Worm (Caenorhabditis elegans) whole organism, L1 larva: ENCODE measurements around the gene T23G5.2.
A peak's percentile ranks its signal among the peaks of the same experiment; 100 is the strongest.

ENCODE experiments used
- F16B12.6 ChIP-seq: fragments of 150-350 bp; optimal IDR thresholded peaks from 2 replicates; lab custom pipeline; 2014; ENCODE audit warnings: missing biosample characterization, missing genetic modification characterization
- ama-1 ChIP-seq: fragments of 150-350 bp; optimal IDR thresholded peaks from 2 replicates; lab custom pipeline; 2014
- blmp-1 ChIP-seq: fragments of 150-350 bp; optimal IDR thresholded peaks from 2 replicates; lab custom pipeline; 2014; ENCODE audit warnings: missing biosample characterization, missing genetic modification characterization
- ceh-90 ChIP-seq: sonication (generic microtip); optimal IDR thresholded peaks from 2 replicates; lab custom pipeline; 2016; ENCODE audit warnings: missing genetic modification characterization, missing compliant biosample characterization
- dpl-1 ChIP-seq, 3 experiments: fragments of 150-350 bp in 2 of 3; sonication (generic microtip) in 1 of 3; optimal IDR thresholded peaks; 2 replicates each; lab custom pipeline; 2014 to 2017; ENCODE audit warnings: missing biosample characterization in 3 of 3, missing genetic modification characterization in 3 of 3, missing genetic modification reagents in 3 of 3
- efl-1 ChIP-seq, 4 experiments: fragments of 150-350 bp; optimal IDR thresholded peaks in 3 of 4; peaks in 1 of 4; 1 replicate in 1 of 4; 2 replicates in 3 of 4; lab custom pipeline; 2014; ENCODE audit warnings: missing biosample characterization in 2 of 4, missing genetic modification characterization in 2 of 4, missing genetic modification reagents in 2 of 4
- egl-27 ChIP-seq, 2 experiments: fragments of 150-350 bp in 1 of 2; sonication (generic microtip); optimal IDR thresholded peaks; 3 replicates each; lab custom pipeline; 2017 to 2018; ENCODE audit warnings: missing biosample characterization in 2 of 2, missing genetic modification characterization in 2 of 2, missing genetic modification reagents in 2 of 2
- elt-2 ChIP-seq: sonication (generic microtip); optimal IDR thresholded peaks from 2 replicates; lab custom pipeline; 2016; ENCODE audit warnings: missing genetic modification characterization, mild to moderate bottlenecking, inconsistent platforms, missing compliant biosample characterization, missing genetic modification reagents
- hlh-4 ChIP-seq: sonication (generic microtip); optimal IDR thresholded peaks from 2 replicates; lab custom pipeline; 2016; ENCODE audit warnings: mild to moderate bottlenecking, missing genetic modification characterization, missing compliant biosample characterization
- hpl-2 ChIP-seq: fragments of 150-350 bp; optimal IDR thresholded peaks from 2 replicates; lab custom pipeline; 2014; ENCODE audit warnings: missing biosample characterization, missing genetic modification reagents, missing genetic modification characterization
- lin-35 ChIP-seq, 2 experiments: fragments of 150-350 bp; optimal IDR thresholded peaks; 2 replicates each; lab custom pipeline; 2014; ENCODE audit warnings: missing biosample characterization in 2 of 2, missing genetic modification characterization in 2 of 2, missing genetic modification reagents in 2 of 2
- lin-39 ChIP-seq: fragments of 150-350 bp; optimal IDR thresholded peaks from 2 replicates; lab custom pipeline; 2014; ENCODE audit warnings: missing biosample characterization, missing genetic modification reagents, missing genetic modification characterization
- mef-2 ChIP-seq: fragments of 150-350 bp; optimal IDR thresholded peaks from 2 replicates; lab custom pipeline; 2014; ENCODE audit warnings: missing biosample characterization, missing genetic modification characterization
- nhr-11 ChIP-seq: fragments of 150-350 bp; optimal IDR thresholded peaks from 2 replicates; lab custom pipeline; 2014; ENCODE audit warnings: missing biosample characterization, missing genetic modification characterization
- nhr-19 ChIP-seq: fragments of 200-800 bp; sonication (Bioruptor generic); conservative IDR thresholded peaks from 2 replicates; pipeline ENCODE4 v1.3.6; 2022; ENCODE audit warnings: missing genetic modification characterization, missing compliant biosample characterization
- nhr-237 ChIP-seq: fragments of 150-350 bp; optimal IDR thresholded peaks from 2 replicates; lab custom pipeline; 2014; ENCODE audit warnings: missing biosample characterization, missing genetic modification characterization
- nhr-28 ChIP-seq: fragments of 150-350 bp; optimal IDR thresholded peaks from 2 replicates; lab custom pipeline; 2014; ENCODE audit warnings: missing biosample characterization, missing genetic modification characterization
- nhr-71 ChIP-seq: sonication (generic microtip); optimal IDR thresholded peaks from 2 replicates; lab custom pipeline; 2016; ENCODE audit warnings: mild to moderate bottlenecking, missing genetic modification characterization, moderate library complexity, missing compliant biosample characterization
- nhr-76 ChIP-seq: sonication (generic microtip); optimal IDR thresholded peaks from 2 replicates; lab custom pipeline; 2017; ENCODE audit warnings: missing biosample characterization, missing genetic modification characterization
- nhr-77 ChIP-seq: fragments of 150-350 bp; optimal IDR thresholded peaks from 2 replicates; lab custom pipeline; 2014; ENCODE audit warnings: missing biosample characterization, missing genetic modification characterization
- nhr-84 ChIP-seq: sonication (generic microtip); optimal IDR thresholded peaks from 2 replicates; lab custom pipeline; 2017; ENCODE audit warnings: missing biosample characterization, missing genetic modification characterization
- nhr-85 ChIP-seq: sonication (generic microtip); peaks from one replicate; lab custom pipeline; 2016; ENCODE audit warnings: missing genetic modification characterization, inconsistent platforms, missing compliant biosample characterization
- pqm-1 ChIP-seq: sonication (generic microtip); optimal IDR thresholded peaks from 3 replicates; lab custom pipeline; 2017; ENCODE audit warnings: missing biosample characterization, missing genetic modification characterization
- snu-23 ChIP-seq: sonication (generic microtip); optimal IDR thresholded peaks from 2 replicates; lab custom pipeline; 2016; ENCODE audit warnings: missing genetic modification characterization, missing compliant biosample characterization
- sox-4 ChIP-seq: sonication (generic microtip); optimal IDR thresholded peaks from 2 replicates; lab custom pipeline; 2016; ENCODE audit warnings: missing genetic modification characterization, missing compliant biosample characterization
- sptf-1 ChIP-seq: fragments of 150-350 bp; optimal IDR thresholded peaks from 2 replicates; lab custom pipeline; 2014; ENCODE audit warnings: missing biosample characterization, missing genetic modification characterization
- tbx-2 ChIP-seq: sonication (generic microtip); optimal IDR thresholded peaks from 2 replicates; lab custom pipeline; 2016; ENCODE audit warnings: missing genetic modification characterization, missing compliant biosample characterization
- unc-130 ChIP-seq: fragments of 150-350 bp; optimal IDR thresholded peaks from 2 replicates; lab custom pipeline; 2017; ENCODE audit warnings: missing biosample characterization, missing genetic modification characterization, inconsistent platforms
- ztf-4 ChIP-seq: fragments of 150-350 bp; optimal IDR thresholded peaks from 2 replicates; lab custom pipeline; 2014; ENCODE audit warnings: missing biosample characterization, missing genetic modification characterization

The T23G5.2 gene

DNA sequence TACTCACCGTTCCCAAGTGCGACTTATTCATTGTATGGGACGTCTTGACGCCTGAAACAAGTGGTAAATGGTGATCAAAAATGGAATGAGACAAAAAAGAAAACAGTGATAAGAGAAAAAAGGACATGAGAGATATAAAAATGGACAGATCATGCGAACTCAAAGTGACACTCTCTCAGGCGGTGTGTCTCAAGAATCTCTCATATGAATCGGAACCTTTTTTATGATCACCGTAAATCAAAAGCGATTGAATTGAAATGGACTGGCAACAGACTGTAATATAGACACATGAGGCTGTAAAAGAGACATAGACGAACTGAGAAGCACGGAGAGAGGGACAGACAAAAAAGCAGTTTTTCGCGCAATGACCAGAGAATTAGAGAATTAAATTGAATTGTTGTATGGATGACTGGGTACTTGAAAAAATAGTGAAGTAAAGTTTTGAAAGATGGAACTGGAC is 32.9 kb upstream of the T23G5.2 start, which contains the start of gene clip-1 (continued):
- TF ChIP-seq sox-4 = no peak

DNA sequence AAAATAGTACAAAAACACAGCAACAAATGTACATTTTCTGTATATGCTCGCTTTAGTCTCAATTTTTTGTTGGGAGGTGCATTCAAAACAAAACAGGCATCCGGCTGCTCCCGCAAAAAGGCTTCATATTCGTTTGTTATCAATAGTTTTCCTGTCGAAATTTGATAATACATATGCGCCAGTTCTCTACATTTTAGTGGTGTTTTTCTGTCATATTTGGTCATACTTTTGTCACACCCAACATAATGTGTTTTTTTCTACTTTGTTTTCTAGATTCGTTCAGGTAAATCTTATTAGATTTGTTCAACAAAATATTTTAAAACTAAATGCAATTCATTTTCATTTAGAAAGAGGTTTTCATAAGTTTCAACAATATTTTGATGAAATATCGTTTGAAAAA is 22.4 kb upstream of the T23G5.2 start:
- TF ChIP-seq efl-1 (optimal IDR thresholded peaks at IDR 0.05; lab: Kevin White, UChicago) = no peak
- TF ChIP-seq efl-1 (GFP tag; optimal IDR thresholded peaks at IDR 0.05 in 1 of 2; lab: Kevin White, UChicago) = peak in 1 of 2 experiments; percentile 81
- TF ChIP-seq lin-39 (tag; lab: Kevin White, UChicago) = no peak
- no peak for TF ChIP-seq tbx-2 (tag; lab: Kevin White, UChicago)
- peak; percentile 11 for TF ChIP-seq elt-2

DNA sequence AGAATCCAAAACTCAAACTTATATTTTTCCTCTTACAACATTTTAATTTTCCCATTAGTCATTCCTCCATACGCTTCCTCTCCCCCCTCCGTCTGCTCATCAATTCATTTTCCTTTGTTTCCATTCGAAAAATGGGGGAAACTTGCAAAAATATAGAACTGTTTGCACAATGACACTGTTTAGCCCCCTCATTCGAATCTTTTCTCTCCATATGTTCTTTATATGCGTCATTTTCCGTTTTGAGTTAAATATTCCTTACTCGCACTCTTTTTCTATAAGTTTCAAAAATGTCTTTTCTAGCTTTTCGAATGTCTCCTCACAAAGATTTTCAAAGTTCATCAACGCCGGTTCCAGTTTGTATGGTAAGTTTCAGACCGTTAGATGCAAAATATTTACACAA is 20.8 kb upstream of the T23G5.2 start, which contains the start of gene M01A8.1:
Gene M01A8.1, plus strand, starts transcription at position 301 of the 400 bp plus-strand sequence.
- TF ChIP-seq efl-1 (optimal IDR thresholded peaks at IDR 0.05; lab: Kevin White, UChicago) (no peak), efl-1 (GFP tag; optimal IDR thresholded peaks at IDR 0.05 in 1 of 2; lab: Kevin White, UChicago) (peak in 1 of 2 experiments; percentile 41), sox-4 (no peak)

DNA sequence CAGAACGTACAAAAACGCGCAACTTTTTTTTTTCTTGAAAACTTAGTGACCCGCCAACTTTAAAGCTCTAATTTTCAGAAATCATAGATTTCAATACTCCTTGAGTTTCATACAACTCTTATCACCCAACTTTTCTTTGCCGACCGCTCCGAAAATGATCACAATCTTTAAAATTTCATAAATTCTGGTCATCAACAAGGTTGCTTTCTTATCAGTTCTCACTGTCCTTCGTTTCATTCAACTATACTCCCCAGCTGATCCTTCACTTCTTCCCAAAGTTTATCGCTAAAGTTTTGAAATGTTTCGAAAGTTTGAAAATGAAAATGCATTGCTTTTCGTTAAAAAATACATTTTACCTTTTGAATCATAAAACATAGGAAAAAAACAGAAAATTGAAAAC is 19.7 kb upstream of the T23G5.2 start:
- TF ChIP-seq nhr-85 (tag; lab: Kevin White, UChicago) = peak; percentile 53
- peak; percentile 48 for TF ChIP-seq pqm-1 (tag; lab: Kevin White, UChicago)
- TF ChIP-seq nhr-77 (tag; lab: Kevin White, UChicago) = no peak
- no peak for TF ChIP-seq ceh-90 (tag; lab: Kevin White, UChicago)
- TF ChIP-seq hlh-4 = no peak
- TF ChIP-seq snu-23 = no peak
- TF ChIP-seq dpl-1 (GFP tag; optimal IDR thresholded peaks at IDR 0.05; lab: Kevin White, UChicago) = no peak
- TF ChIP-seq egl-27 (tag; optimal IDR thresholded peaks at IDR 0.05; lab: Kevin White, UChicago) = no peak
- TF ChIP-seq F16B12.6 = no peak
- peak; percentile 81 for TF ChIP-seq elt-2
- no peak for TF ChIP-seq nhr-11 (tag; lab: Kevin White, UChicago)
- TF ChIP-seq unc-130 (tag; lab: Kevin White, UChicago) = no peak
- TF ChIP-seq blmp-1 (tag; lab: Kevin White, UChicago) = peak; percentile 2
- no peak for TF ChIP-seq efl-1 (optimal IDR thresholded peaks at IDR 0.05; lab: Kevin White, UChicago)
- TF ChIP-seq efl-1 (GFP tag; optimal IDR thresholded peaks at IDR 0.05 in 1 of 2; lab: Kevin White, UChicago) = peak in 1 of 2 experiments; percentile 86

DNA sequence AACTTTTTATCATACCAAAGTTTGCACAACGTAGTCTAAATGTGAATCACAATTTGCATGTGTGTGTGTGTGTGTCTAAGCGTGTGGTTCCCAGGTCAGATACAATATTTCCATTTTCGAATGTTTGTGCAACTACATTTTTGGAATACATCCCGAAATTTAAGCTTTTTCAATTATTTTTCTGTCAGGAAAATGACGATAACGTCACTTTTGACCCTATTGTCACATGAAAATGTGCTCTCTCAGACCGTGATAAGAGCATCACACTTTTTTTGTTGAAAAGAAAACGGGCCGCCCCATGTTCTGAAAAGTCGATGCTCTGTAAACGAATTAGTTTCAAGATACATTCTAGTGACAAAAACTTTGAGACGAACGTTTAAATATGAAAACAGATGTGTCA is 18.9 kb upstream of the T23G5.2 start:
- TF ChIP-seq hpl-2 (GFP tag; lab: Kevin White, UChicago) = no peak
- no peak for TF ChIP-seq ama-1
- TF ChIP-seq elt-2 = peak; percentile 50
- TF ChIP-seq lin-35 (GFP tag; optimal IDR thresholded peaks at IDR 0.05; lab: Kevin White, UChicago) = peak in 1 of 2 experiments; percentile 13

DNA sequence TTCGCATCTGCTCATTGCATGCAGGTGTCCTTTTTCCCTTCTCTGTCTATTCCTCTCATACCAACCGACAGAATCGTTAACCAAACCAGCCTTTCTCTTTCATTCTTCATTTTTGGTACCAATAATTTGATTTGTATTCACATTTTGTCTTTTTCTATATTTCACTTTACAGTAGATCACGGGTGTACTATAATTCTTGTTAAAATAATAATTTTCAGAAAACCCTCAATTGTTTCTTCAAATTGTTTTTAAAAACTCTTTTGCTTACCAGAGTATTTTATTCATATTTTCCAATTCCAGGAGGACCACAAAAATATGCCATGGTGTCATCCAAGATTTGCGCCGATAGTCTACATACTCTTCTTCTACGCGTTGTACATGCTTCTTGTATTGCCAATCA is 14.6 kb upstream of the T23G5.2 start, which contains the start of gene T02C1.2:
Gene T02C1.2, plus strand, starts transcription at position 301 of the 400 bp plus-strand sequence.
- TF ChIP-seq blmp-1 (tag; lab: Kevin White, UChicago) (peak; percentile 20), hpl-2 (GFP tag; lab: Kevin White, UChicago) (no peak), sptf-1 (tag; lab: Kevin White, UChicago) (no peak)

DNA sequence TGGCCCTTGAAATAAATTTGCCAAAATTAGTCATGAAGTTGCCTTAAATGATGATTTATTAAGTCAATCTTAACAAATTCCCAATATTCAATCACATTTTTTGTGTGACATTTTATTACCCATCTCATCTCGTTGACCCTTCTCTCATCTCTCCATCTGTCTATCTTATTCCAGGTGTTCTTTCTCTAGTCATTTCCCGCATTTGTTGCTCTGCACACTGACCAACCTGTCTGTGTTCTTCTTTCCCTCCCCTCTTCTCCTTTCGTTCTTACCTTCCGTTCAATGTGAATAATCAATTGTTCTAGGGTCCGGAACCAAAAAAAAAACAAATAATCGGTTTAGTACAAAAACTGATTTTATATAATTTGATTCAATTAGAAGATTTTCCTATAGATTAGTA is 11.1 kb upstream of the T23G5.2 start, which contains the start of gene T02C1.1:
Gene T02C1.1, plus strand, starts transcription at position 305 of the 400 bp plus-strand sequence.
- TF ChIP-seq efl-1 (optimal IDR thresholded peaks at IDR 0.05; lab: Kevin White, UChicago) (no peak), efl-1 (GFP tag; optimal IDR thresholded peaks at IDR 0.05 in 1 of 2; lab: Kevin White, UChicago) (peak in 1 of 2 experiments; percentile 51), ztf-4 (no peak), nhr-28 (tag; lab: Kevin White, UChicago) (no peak)

DNA sequence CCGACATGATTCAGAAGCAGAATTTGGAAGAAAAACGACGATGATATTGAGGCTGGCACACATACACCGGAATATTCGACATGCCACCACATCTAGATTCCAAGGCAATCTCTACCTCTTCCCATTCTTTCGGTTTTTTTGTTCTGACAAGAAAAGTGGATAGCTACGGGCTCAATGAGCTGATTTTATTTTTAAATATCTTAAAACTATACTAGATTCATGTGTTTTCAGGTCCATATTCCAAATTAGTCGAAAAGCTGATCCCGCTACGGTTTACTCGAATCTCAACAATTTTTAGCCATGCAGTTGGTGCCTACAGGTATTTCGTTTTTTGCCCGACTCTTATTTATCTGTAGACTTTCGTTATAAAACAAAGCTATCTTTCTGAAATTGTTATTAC is 6.5 kb upstream of the T23G5.2 start, which contains the start of gene dat-1:
Gene dat-1, plus strand, starts transcription at position 301 of the 400 bp plus-strand sequence.
- TF ChIP-seq nhr-19 (GFP tag; lab: Robert Waterston, UW) (no peak), nhr-84 (tag; lab: Kevin White, UChicago) (no peak), mef-2 (tag; lab: Kevin White, UChicago) (no peak), nhr-237 (no peak), nhr-77 (tag; lab: Kevin White, UChicago) (no peak), nhr-76 (tag; lab: Kevin White, UChicago) (no peak), nhr-71 (tag; lab: Kevin White, UChicago) (no peak)
- TF ChIP-seq, all 84 proteins: peak for 0
